Worm (Caenorhabditis elegans): ENCODE data around the gene F26F2.1.
A peak's percentile ranks its signal among the peaks of the same experiment; 100 is the strongest.
"Not testable (repeated sequence)": the region's sequence is repeated elsewhere in the genome, so short reads cannot be mapped to it uniquely, and the experiment has no call there.

The F26F2.1 gene

ce11 chrV:20579534-20579933 is 17.8 kb upstream of the F26F2.1 start, which contains the start of gene F26F2.8:
Gene F26F2.8 (plus strand): TSS chrV:20579546.
- TF ChIP-seq dpl-1 (GFP tag; optimal IDR thresholded peaks at IDR 0.05), result no peak
- no peak for TF ChIP-seq alr-1 (tag; optimal IDR thresholded peaks at IDR 0.05; ENCODE audit: borderline replicate concordance)
- no peak for TF ChIP-seq ets-5 (GFP tag; IDR thresholded peaks at IDR 0.05)
- no peak for TF ChIP-seq nhr-77 (tag; optimal IDR thresholded peaks at IDR 0.05)
- no peak for TF ChIP-seq C04F5.9 (tag; optimal IDR thresholded peaks at IDR 0.05)
- TF ChIP-seq zip-4 (GFP tag; optimal IDR thresholded peaks at IDR 0.05), result no peak
- TF ChIP-seq efl-1 (optimal IDR thresholded peaks at IDR 0.05), result no peak
- TF ChIP-seq efl-1 (GFP tag; optimal IDR thresholded peaks at IDR 0.05 in 1 of 2), result peak in 1 of 2 experiments; percentile 66
- TF ChIP-seq ztf-11 (tag; optimal IDR thresholded peaks at IDR 0.05), result no peak
- TF ChIP-seq elt-3 (tag; optimal IDR thresholded peaks at IDR 0.05), result no peak

ce11 chrV:20574872-20575271 is 13.2 kb upstream of the F26F2.1 start:
- TF ChIP-seq unc-130 (tag; optimal IDR thresholded peaks at IDR 0.05) (no peak), tlp-1 (tag; optimal IDR thresholded peaks at IDR 0.05) (no peak), ces-1 (GFP tag; optimal IDR thresholded peaks at IDR 0.05) (no peak)

ce11 chrV:20574314-20574713 is 12.6 kb upstream of the F26F2.1 start, which contains the start of gene clec-263:
Gene clec-263 (plus strand): TSS chrV:20574614.
- TF ChIP-seq lin-35 (GFP tag; optimal IDR thresholded peaks at IDR 0.05) (no peak), efl-1 (optimal IDR thresholded peaks at IDR 0.05) (no peak), efl-1 (GFP tag; optimal IDR thresholded peaks at IDR 0.05 in 1 of 2) (peak in 1 of 2 experiments; percentile 4), irx-1 (tag; optimal IDR thresholded peaks at IDR 0.05) (no peak), ceh-88 (GFP tag; IDR thresholded peaks at IDR 0.05) (no peak), nhr-20 (tag; optimal IDR thresholded peaks at IDR 0.05) (no peak), C04F5.9 (tag; optimal IDR thresholded peaks at IDR 0.05) (no peak)

- TF ChIP-seq tlp-1 (tag; optimal IDR thresholded peaks at IDR 0.05) (no peak), mab-9 (GFP tag; IDR thresholded peaks at IDR 0.05) (no peak), nhr-47 (tag; optimal IDR thresholded peaks at IDR 0.05) (no peak), lir-3 (tag; optimal IDR thresholded peaks at IDR 0.05; ENCODE audit: poor library complexity) (no peak), elt-2 (tag; optimal IDR thresholded peaks at IDR 0.05) (no peak), nhr-19 (GFP tag; conservative IDR thresholded peaks at IDR 0.05) (no peak)
Measured at ce11 chrV:20573392-20573791, 11.7 kb upstream of the F26F2.1 start, which contains the start of gene F26F2.5. Gene F26F2.5 (plus strand): TSS chrV:20573692.

- not testable (repeated sequence) for TF ChIP-seq sptf-1 (tag; optimal IDR thresholded peaks at IDR 0.05); lin-35 (GFP tag; optimal IDR thresholded peaks at IDR 0.05); ceh-82 (tag; optimal IDR thresholded peaks at IDR 0.05)
Measured at ce11 chrV:20568995-20569394, 7.3 kb upstream of the F26F2.1 start, which contains the start of gene F26F2.4. Gene F26F2.4 (plus strand): TSS chrV:20569295.

- TF ChIP-seq ces-1 (GFP tag; optimal IDR thresholded peaks at IDR 0.05) (no peak), nhr-28 (tag; optimal IDR thresholded peaks at IDR 0.05) (no peak), grh-1 (GFP tag; IDR thresholded peaks at IDR 0.05) (no peak), C04F5.9 (tag; optimal IDR thresholded peaks at IDR 0.05) (no peak), alr-1 (tag; optimal IDR thresholded peaks at IDR 0.05; ENCODE audit: borderline replicate concordance) (no peak), zip-4 (GFP tag; optimal IDR thresholded peaks at IDR 0.05) (no peak), sox-4 (tag; optimal IDR thresholded peaks at IDR 0.05) (no peak), snpc-4 (tag; optimal IDR thresholded peaks at IDR 0.05) (no peak), C16A3.4 (tag; optimal IDR thresholded peaks at IDR 0.05) (no peak), elt-3 (tag; optimal IDR thresholded peaks at IDR 0.05) (no peak)
Measured at ce11 chrV:20566454-20566853, 4.8 kb upstream of the F26F2.1 start, which contains the start of gene F26F2.3. Gene F26F2.3 (minus strand): TSS chrV:20566554.

ce11 chrV:20564054-20564453 is 2.4 kb upstream of the F26F2.1 start, which contains the start of gene F26F2.13:
Gene F26F2.13 (plus strand): TSS chrV:20564354.
- TF ChIP-seq irx-1 (tag; optimal IDR thresholded peaks at IDR 0.05); grh-1 (GFP tag; IDR thresholded peaks at IDR 0.05); nhr-28 (tag; optimal IDR thresholded peaks at IDR 0.05): not testable (repeated sequence)

Data from whole organism, L1 larva.